Worm (Caenorhabditis elegans): ENCODE measurements around the gene snf-12.
A peak's percentile ranks its signal among the peaks of the same experiment; 100 is the strongest.

Gene snf-12

ce11 chrX:9024270-9024669 is 5.0 kb upstream of the snf-12 start (continued):
- TF ChIP-seq nhr-111 (GFP tag; optimal IDR thresholded peaks at IDR 0.05) (peak; percentile 25), mxl-2 (GFP tag; conservative IDR thresholded peaks at IDR 0.05) (no peak; the same call in 1 of the 2 replicates), dmd-8 (GFP tag; IDR thresholded peaks at IDR 0.05) (peak; percentile 93), nhr-42 (GFP tag; IDR thresholded peaks at IDR 0.05) (no peak; the same call in 1 of the 2 replicates), nhr-41 (GFP tag; IDR thresholded peaks at IDR 0.05) (no peak; the same call in none of the 2 replicates), ctbp-1 (GFP tag; IDR thresholded peaks at IDR 0.05) (peak; percentile 85), nhr-102 (tag; optimal IDR thresholded peaks at IDR 0.05) (no peak), ceh-44 (GFP tag; IDR thresholded peaks at IDR 0.05) (peak; percentile 76), Y75B8A.6 (GFP tag; IDR thresholded peaks at IDR 0.05) (peak; percentile 81; the same call in 1 of the 2 replicates), dmd-6 (GFP tag; IDR thresholded peaks at IDR 0.05) (peak; percentile 54), ceh-20 (GFP tag; IDR thresholded peaks at IDR 0.05) (peak; percentile 18; the same call in 1 of the 2 replicates), nhr-237 (tag; optimal IDR thresholded peaks at IDR 0.05) (no peak), ceh-62 (tag; optimal IDR thresholded peaks at IDR 0.05) (no peak), nhr-25 (tag; optimal IDR thresholded peaks at IDR 0.05; ENCODE audit: borderline replicate concordance, insufficient read depth) (no peak), daf-16 (GFP tag; optimal IDR thresholded peaks at IDR 0.05) (peak; percentile 27 to 84), daf-16 (tag; optimal IDR thresholded peaks at IDR 0.05) (peak; percentile 60), lir-3 (tag; optimal IDR thresholded peaks at IDR 0.05) (peak; percentile 86), duxl-1 (tag; optimal IDR thresholded peaks at IDR 0.05; ENCODE audit: poor library complexity) (no peak), mdt-29 (GFP tag; IDR thresholded peaks at IDR 0.05) (no peak), T20F7.1 (GFP tag; optimal IDR thresholded peaks at IDR 0.05) (no peak), nhr-48 (tag; optimal IDR thresholded peaks at IDR 0.05) (peak; percentile 56)

DNA sequence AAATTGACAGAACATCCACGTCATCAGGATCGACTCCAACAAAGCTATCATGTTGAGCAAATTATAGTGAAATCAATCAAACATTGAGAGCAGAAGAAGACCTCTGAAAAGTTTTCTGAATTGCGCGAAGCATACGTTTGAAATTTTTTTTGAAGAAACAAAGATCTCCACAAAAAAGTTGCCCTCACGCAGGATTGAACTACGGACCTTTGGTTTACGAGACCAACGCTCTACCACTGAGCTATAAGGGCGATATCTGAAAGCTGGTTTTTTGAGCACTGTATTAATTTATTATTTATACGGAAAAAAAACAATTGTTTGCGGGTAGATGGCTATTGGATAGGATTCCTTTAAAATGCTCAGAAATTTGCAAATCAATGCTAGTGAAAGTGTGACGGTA is 3.8 kb upstream of the snf-12 start:
- TF ChIP-seq mes-2 (tag; optimal IDR thresholded peaks at IDR 0.05; ENCODE audit: poor library complexity, severe bottlenecking) (no peak), daf-8 (GFP tag; IDR thresholded peaks at IDR 0.05) (no peak), dpl-1 (GFP tag; optimal IDR thresholded peaks at IDR 0.05) (no peak), ceh-20 (GFP tag; IDR thresholded peaks at IDR 0.05) (no peak), hif-1 (tag; optimal IDR thresholded peaks at IDR 0.05) (no peak), unc-130 (GFP tag; optimal IDR thresholded peaks at IDR 0.05) (no peak), ceh-82 (tag; optimal IDR thresholded peaks at IDR 0.05) (no peak), php-3 (GFP tag; IDR thresholded peaks at IDR 0.05) (no peak), ces-1 (GFP tag; optimal IDR thresholded peaks at IDR 0.05) (no peak), pqm-1 (tag; optimal IDR thresholded peaks at IDR 0.05) (no peak), daf-16 (GFP tag; optimal IDR thresholded peaks at IDR 0.05) (no peak), daf-16 (tag; optimal IDR thresholded peaks at IDR 0.05) (no peak), fkh-10 (GFP tag; optimal IDR thresholded peaks at IDR 0.05) (no peak), ama-1 (optimal IDR thresholded peaks at IDR 0.05) (no peak), nhr-102 (tag; optimal IDR thresholded peaks at IDR 0.05) (no peak), ceh-62 (tag; optimal IDR thresholded peaks at IDR 0.05) (no peak), ZK337.2 (GFP tag; IDR thresholded peaks at IDR 0.05) (no peak), attf-4 (tag; optimal IDR thresholded peaks at IDR 0.05) (no peak)

DNA sequence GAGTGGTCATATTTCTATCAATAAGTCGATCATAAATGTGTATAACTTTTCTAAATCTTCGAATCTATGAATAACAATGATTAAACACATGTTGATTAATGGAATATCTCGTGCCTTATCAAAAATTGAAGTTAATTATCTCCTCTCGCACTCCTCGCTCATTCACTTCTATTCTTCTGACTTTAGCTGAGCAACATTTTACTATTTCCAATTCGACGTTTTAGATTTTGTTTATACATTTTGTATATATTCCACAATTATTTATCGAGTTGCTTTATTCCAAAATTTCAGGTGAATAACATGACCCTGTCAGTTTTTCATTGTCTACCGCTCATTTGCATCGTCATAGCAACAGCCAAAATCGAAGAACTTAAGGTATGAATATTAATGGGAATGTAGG is 2.0 kb upstream of the snf-12 start, which contains the start of gene T25B6.3:
Gene T25B6.3 (plus strand): TSS at position 301 of the 400 bp plus-strand sequence.
- TF ChIP-seq egl-43 (GFP tag; IDR thresholded peaks at IDR 0.05) (no peak), aha-1 (tag) (peak; percentile 34), hlh-11 (tag; optimal IDR thresholded peaks at IDR 0.05) (no peak), egl-27 (tag; optimal IDR thresholded peaks at IDR 0.05) (no peak), lin-13 (GFP tag; optimal IDR thresholded peaks at IDR 0.05) (no peak), nhr-41 (GFP tag; IDR thresholded peaks at IDR 0.05) (no peak), nhr-25 (tag; optimal IDR thresholded peaks at IDR 0.05; ENCODE audit: borderline replicate concordance, insufficient read depth) (no peak), vab-7 (GFP tag; IDR thresholded peaks at IDR 0.05) (no peak)

All from whole organism, L4 larva.